Worm (Caenorhabditis elegans) whole organism, early embryonic: Measurements from ENCODE around the gene srh-142.

ENCODE experiments used
- B0310.2 ChIP-seq: sonication (generic microtip); optimal IDR thresholded peaks from 2 replicates; lab custom pipeline; 2016; ENCODE audit warnings: mild to moderate bottlenecking, missing genetic modification characterization, missing compliant biosample characterization
- ama-1 ChIP-seq: fragments of 150-350 bp; optimal IDR thresholded peaks from 2 replicates; lab custom pipeline; 2014
- flt-1 ChIP-seq: fragments of 200-800 bp; sonication (Bioruptor generic); IDR thresholded peaks from 2 replicates; pipeline ENCODE4 v1.3.6; 2022; ENCODE audit warnings: missing genetic modification characterization, missing compliant biosample characterization
- hmg-4 ChIP-seq: fragments of 200-800 bp; sonication (Bioruptor generic); optimal IDR thresholded peaks from 2 replicates; lab custom pipeline; 2018; ENCODE audit warnings: mild to moderate bottlenecking, missing genetic modification characterization, missing compliant biosample characterization
- hnd-1 ChIP-seq: sonication (generic microtip); optimal IDR thresholded peaks from 2 replicates; lab custom pipeline; 2016; ENCODE audit warnings: missing genetic modification characterization, missing compliant biosample characterization
- pes-1 ChIP-seq: fragments of 200-800 bp; sonication (Bioruptor generic); IDR thresholded peaks from 2 replicates; pipeline ENCODE4 v1.3.6; 2022; ENCODE audit warnings: missing genetic modification reagents, missing genetic modification characterization, missing compliant biosample characterization
- sea-1 ChIP-seq: fragments of 200-800 bp; sonication (Bioruptor generic); conservative IDR thresholded peaks from 2 replicates; pipeline ENCODE4 v1.3.6; 2022; ENCODE audit warnings: missing genetic modification characterization, missing compliant biosample characterization
- tbx-11 ChIP-seq: fragments of 200-800 bp; sonication (Bioruptor generic); IDR thresholded peaks from 2 replicates; pipeline ENCODE4 v1.3.6; 2022; ENCODE audit warnings: missing genetic modification characterization, missing compliant biosample characterization
- tra-4 ChIP-seq: sonication (generic microtip); optimal IDR thresholded peaks from 2 replicates; lab custom pipeline; 2017; ENCODE audit warnings: missing genetic modification characterization, missing compliant biosample characterization

DNA sequence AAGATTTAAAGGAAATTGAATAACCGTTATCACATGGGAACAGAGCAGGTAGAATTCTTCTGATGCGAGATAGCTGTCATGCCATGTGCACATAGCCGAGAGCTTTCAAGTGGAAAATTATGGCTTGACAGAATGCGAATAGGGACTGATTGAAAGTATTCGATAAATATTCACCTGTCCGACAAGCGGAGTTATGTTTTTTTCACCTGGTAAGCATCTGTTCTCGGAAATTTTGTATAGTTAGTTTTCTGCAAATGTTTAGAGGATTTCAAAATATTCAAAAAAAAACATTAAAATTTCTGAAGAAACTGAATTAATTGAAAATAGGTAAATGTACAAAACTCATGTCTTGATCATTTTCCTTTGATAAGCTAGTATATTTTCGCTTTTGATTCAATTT lies 36.7 kb upstream of the srh-142 start, which contains the start of gene srh-136:
- TF ChIP-seq hmg-4 (GFP tag; lab: Kevin White, UChicago): no peak
- no peak for TF ChIP-seq tbx-11 (GFP tag; lab: Robert Waterston, UW)
- no peak for TF ChIP-seq B0310.2 (tag; lab: Kevin White, UChicago)
- TF ChIP-seq sea-1 (GFP tag; lab: Robert Waterston, UW): no peak
- no peak for TF ChIP-seq ama-1
- TF ChIP-seq flt-1 (GFP tag; lab: Robert Waterston, UW): no peak
- no peak for TF ChIP-seq hnd-1
- no peak for TF ChIP-seq tra-4 (tag; lab: Kevin White, UChicago)
- no peak for TF ChIP-seq pes-1
